Worm (Caenorhabditis elegans) whole organism, L2 larva: ENCODE data around the gene hsp-17.
A peak's percentile ranks its signal among the peaks of the same experiment; 100 is the strongest.

Experiments
- C34F6.9 ChIP-seq: fragments of 150-350 bp; optimal IDR thresholded peaks from 2 replicates; lab custom pipeline; 2014; ENCODE audit warnings: missing biosample characterization, missing genetic modification characterization
- F13H6.1 ChIP-seq: sonication (generic microtip); optimal IDR thresholded peaks from 2 replicates; lab custom pipeline; 2016; ENCODE audit warnings: missing genetic modification characterization, missing compliant biosample characterization
- ZK546.5 ChIP-seq: sonication (generic microtip); optimal IDR thresholded peaks from 2 replicates; lab custom pipeline; 2017; ENCODE audit warnings: missing biosample characterization, missing genetic modification characterization
- alr-1 ChIP-seq: fragments of 150-350 bp; optimal IDR thresholded peaks from 2 replicates; lab custom pipeline; 2014; ENCODE audit warnings: missing biosample characterization, missing genetic modification characterization
- aly-2 ChIP-seq: fragments of 150-350 bp; optimal IDR thresholded peaks from 2 replicates; lab custom pipeline; 2014; ENCODE audit warnings: missing biosample characterization, missing genetic modification characterization
- blmp-1 ChIP-seq: sonication (generic microtip); optimal IDR thresholded peaks from 2 replicates; lab custom pipeline; 2017; ENCODE audit warnings: missing genetic modification characterization, mild to moderate bottlenecking, missing compliant biosample characterization, antibody characterized with exemption, moderate library complexity; ENCODE audit not compliant: insufficient read depth
- elt-1 ChIP-seq: fragments of 150-350 bp; optimal IDR thresholded peaks from 2 replicates; lab custom pipeline; 2014; ENCODE audit warnings: missing biosample characterization, missing genetic modification characterization
- elt-3 ChIP-seq: sonication (generic microtip); optimal IDR thresholded peaks from 2 replicates; lab custom pipeline; 2017; ENCODE audit warnings: missing biosample characterization, missing genetic modification characterization
- fos-1 ChIP-seq: fragments of 150-350 bp; optimal IDR thresholded peaks from 2 replicates; lab custom pipeline; 2014; ENCODE audit warnings: missing biosample characterization, missing genetic modification characterization
- gmeb-1 ChIP-seq: fragments of 150-350 bp; optimal IDR thresholded peaks from 2 replicates; lab custom pipeline; 2014; ENCODE audit warnings: missing biosample characterization, missing genetic modification characterization
- lin-11 ChIP-seq: fragments of 150-350 bp; sonication (generic microtip); optimal IDR thresholded peaks from 2 replicates; lab custom pipeline; 2014; ENCODE audit warnings: missing biosample characterization, missing genetic modification characterization, inconsistent platforms, mixed read lengths
- lin-13 ChIP-seq: fragments of 150-350 bp; optimal IDR thresholded peaks from 2 replicates; lab custom pipeline; 2014; ENCODE audit warnings: missing biosample characterization, missing genetic modification reagents, missing genetic modification characterization
- lin-39 ChIP-seq: fragments of 150-350 bp; optimal IDR thresholded peaks from 2 replicates; lab custom pipeline; 2014; ENCODE audit warnings: missing biosample characterization, missing genetic modification reagents, missing genetic modification characterization
- mbf-1 ChIP-seq: sonication (generic microtip); optimal IDR thresholded peaks from 2 replicates; lab custom pipeline; 2017; ENCODE audit warnings: missing biosample characterization, missing genetic modification characterization
- mdl-1 ChIP-seq, 2 experiments: fragments of 150-350 bp in 1 of 2; sonication (generic microtip) in 1 of 2; optimal IDR thresholded peaks; 2 replicates each; lab custom pipeline; 2017; ENCODE audit warnings: missing biosample characterization in 2 of 2, missing genetic modification characterization in 2 of 2
- nhr-10 ChIP-seq: sonication (generic microtip); optimal IDR thresholded peaks from 2 replicates; lab custom pipeline; 2017; ENCODE audit warnings: missing biosample characterization, missing genetic modification characterization
- nhr-11 ChIP-seq: fragments of 150-350 bp; optimal IDR thresholded peaks from 2 replicates; lab custom pipeline; 2014; ENCODE audit warnings: missing biosample characterization, missing genetic modification characterization
- nhr-12 ChIP-seq: fragments of 150-350 bp; optimal IDR thresholded peaks from 2 replicates; lab custom pipeline; 2014; ENCODE audit warnings: missing biosample characterization, missing genetic modification characterization
- nhr-129 ChIP-seq: fragments of 150-350 bp; optimal IDR thresholded peaks from 2 replicates; lab custom pipeline; 2014; ENCODE audit warnings: missing biosample characterization, missing genetic modification characterization
- nhr-21 ChIP-seq: fragments of 150-350 bp; optimal IDR thresholded peaks from 2 replicates; lab custom pipeline; 2014; ENCODE audit warnings: missing biosample characterization, missing genetic modification characterization
- nhr-23 ChIP-seq: fragments of 150-350 bp; optimal IDR thresholded peaks from 2 replicates; lab custom pipeline; 2014; ENCODE audit warnings: missing biosample characterization, missing genetic modification reagents, missing genetic modification characterization
- nhr-237 ChIP-seq: fragments of 150-350 bp; optimal IDR thresholded peaks from 2 replicates; lab custom pipeline; 2014; ENCODE audit warnings: missing biosample characterization, missing genetic modification characterization
- nhr-25 ChIP-seq: fragments of 150-350 bp; sonication (generic microtip); optimal IDR thresholded peaks from 3 replicates; lab custom pipeline; 2014; ENCODE audit warnings: missing biosample characterization, missing genetic modification characterization
- peb-1 ChIP-seq: fragments of 150-350 bp; optimal IDR thresholded peaks from 2 replicates; lab custom pipeline; 2014; ENCODE audit warnings: missing biosample characterization, missing genetic modification characterization
- skn-1 ChIP-seq: sonication (generic microtip); optimal IDR thresholded peaks from 2 replicates; lab custom pipeline; 2017; ENCODE audit warnings: missing biosample characterization, missing genetic modification characterization
- sma-3 ChIP-seq: sonication (generic microtip); optimal IDR thresholded peaks from 2 replicates; lab custom pipeline; 2016; ENCODE audit warnings: missing genetic modification reagents, missing genetic modification characterization, missing compliant biosample characterization
- sma-9 ChIP-seq, 2 experiments: fragments of 150-350 bp in 1 of 2; sonication (generic microtip) in 1 of 2; optimal IDR thresholded peaks; 2 replicates each; lab custom pipeline; 2014 to 2016; ENCODE audit warnings: missing genetic modification characterization in 2 of 2, mild to moderate bottlenecking in 1 of 2, missing biosample characterization in 1 of 2, missing compliant biosample characterization in 1 of 2, missing genetic modification reagents in 1 of 2, moderate library complexity in 1 of 2
- snpc-4 ChIP-seq: fragments of 150-350 bp; optimal IDR thresholded peaks from 2 replicates; lab custom pipeline; 2014; ENCODE audit warnings: missing biosample characterization, missing genetic modification characterization
- unc-39 ChIP-seq: fragments of 150-350 bp; optimal IDR thresholded peaks from 2 replicates; lab custom pipeline; 2014; ENCODE audit warnings: missing biosample characterization, missing genetic modification characterization
- unc-55 ChIP-seq: fragments of 150-350 bp; sonication (generic microtip); optimal IDR thresholded peaks from 3 replicates; lab custom pipeline; 2014; ENCODE audit warnings: missing biosample characterization, missing genetic modification reagents, missing genetic modification characterization
- unc-62 ChIP-seq: fragments of 150-350 bp; optimal IDR thresholded peaks from 2 replicates; lab custom pipeline; 2014; ENCODE audit warnings: missing biosample characterization, missing genetic modification reagents, missing genetic modification characterization
- zag-1 ChIP-seq: fragments of 150-350 bp; optimal IDR thresholded peaks from 2 replicates; lab custom pipeline; 2014; ENCODE audit warnings: missing biosample characterization, missing genetic modification characterization
- ztf-11 ChIP-seq: sonication (generic microtip); optimal IDR thresholded peaks from 2 replicates; lab custom pipeline; 2017; ENCODE audit warnings: missing biosample characterization, missing genetic modification characterization
- ztf-4 ChIP-seq: fragments of 150-350 bp; optimal IDR thresholded peaks from 2 replicates; lab custom pipeline; 2014; ENCODE audit warnings: missing biosample characterization, missing genetic modification characterization

hsp-17 gene

DNA sequence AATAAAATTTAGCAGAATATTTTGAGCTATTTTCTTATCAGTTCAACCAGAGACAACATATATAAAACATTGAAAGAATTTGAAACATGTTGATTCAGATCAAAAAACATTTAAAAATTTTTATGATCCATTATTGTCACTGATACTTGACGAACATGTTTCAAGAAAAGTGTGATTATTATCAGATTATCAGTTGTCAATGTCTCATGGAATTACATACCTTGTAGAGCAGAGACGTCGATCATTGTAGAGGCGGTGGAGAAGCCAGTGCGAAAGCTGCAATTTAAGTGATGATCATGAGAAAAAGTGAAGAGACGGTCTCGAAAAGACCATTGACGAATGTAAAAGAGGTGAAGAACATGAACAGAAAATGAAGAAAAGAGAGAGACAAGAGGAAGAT lies 16.7 kb upstream of the hsp-17 start, which contains the start of gene F52E1.9:
F52E1.9 (minus strand) TSS at position 278 of the 400 bp plus-strand sequence.
- TF ChIP-seq mbf-1 (no peak), fos-1 (tag; lab: Kevin White, UChicago) (peak; percentile 60), peb-1 (no peak), alr-1 (no peak), sma-9 (GFP tag; optimal IDR thresholded peaks at IDR 0.05; lab: Kevin White, UChicago) (peak; percentile 17), sma-9 (tag; optimal IDR thresholded peaks at IDR 0.05; lab: Kevin White, UChicago) (no peak)

DNA sequence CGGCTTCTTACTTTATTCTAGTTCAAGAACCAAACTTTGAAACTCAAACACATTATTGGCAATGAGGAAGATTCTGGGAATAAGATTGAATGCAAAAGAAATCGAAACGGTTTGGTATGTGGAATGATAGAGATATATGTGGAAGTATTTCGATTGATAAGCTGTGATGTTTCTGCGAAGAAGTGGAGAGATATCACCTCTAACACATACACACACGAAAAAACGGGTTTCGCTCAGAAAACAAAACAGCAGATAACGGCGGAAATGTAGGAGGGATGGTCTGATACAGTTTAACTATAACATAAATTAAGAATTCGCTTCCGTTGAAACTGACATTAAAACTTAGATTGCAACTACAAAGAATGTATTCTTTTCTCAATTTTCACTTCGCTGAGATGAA lies 15.5 kb upstream of the hsp-17 start:
- TF ChIP-seq nhr-21 (tag; lab: Kevin White, UChicago): peak; percentile 20
- TF ChIP-seq ztf-4: no peak
- no peak for TF ChIP-seq unc-55 (GFP tag; lab: Kevin White, UChicago)
- no peak for TF ChIP-seq skn-1
- no peak for TF ChIP-seq nhr-12 (tag; lab: Kevin White, UChicago)

DNA sequence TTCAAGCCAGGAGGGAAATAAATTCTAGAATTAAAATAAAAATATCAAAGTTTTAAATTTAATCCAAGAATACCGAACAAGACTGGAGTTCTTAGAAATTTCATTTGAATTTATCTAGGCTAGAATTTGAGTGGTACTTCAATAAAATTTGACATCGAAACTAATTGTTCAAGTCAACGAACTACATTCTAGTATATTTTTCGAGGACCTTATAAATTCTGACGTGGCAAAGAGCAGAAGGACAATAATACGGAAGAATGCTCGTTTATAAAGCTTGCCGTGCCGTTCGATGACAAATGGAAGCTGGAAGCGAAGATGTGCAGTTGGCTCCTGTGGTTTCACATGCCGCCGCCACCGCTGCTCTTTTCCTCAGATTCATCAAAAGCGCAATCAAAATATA lies 15.1 kb upstream of the hsp-17 start:
- TF ChIP-seq nhr-129 (tag; lab: Kevin White, UChicago): no peak
- TF ChIP-seq unc-39 (tag; lab: Kevin White, UChicago): no peak
- TF ChIP-seq mdl-1 (tag; optimal IDR thresholded peaks at IDR 0.05; lab: Kevin White, UChicago): no peak
- TF ChIP-seq blmp-1: no peak
- no peak for TF ChIP-seq gmeb-1 (tag; lab: Kevin White, UChicago)
- TF ChIP-seq lin-11 (tag; lab: Kevin White, UChicago): no peak
- no peak for TF ChIP-seq nhr-10 (tag; lab: Kevin White, UChicago)
- TF ChIP-seq ZK546.5 (tag; lab: Kevin White, UChicago): no peak
- TF ChIP-seq nhr-23 (tag; lab: Kevin White, UChicago): no peak
- TF ChIP-seq C34F6.9 (tag; lab: Kevin White, UChicago): no peak
- TF ChIP-seq elt-3 (tag; lab: Kevin White, UChicago): no peak
- TF ChIP-seq, all 48 proteins: peak for 0

DNA sequence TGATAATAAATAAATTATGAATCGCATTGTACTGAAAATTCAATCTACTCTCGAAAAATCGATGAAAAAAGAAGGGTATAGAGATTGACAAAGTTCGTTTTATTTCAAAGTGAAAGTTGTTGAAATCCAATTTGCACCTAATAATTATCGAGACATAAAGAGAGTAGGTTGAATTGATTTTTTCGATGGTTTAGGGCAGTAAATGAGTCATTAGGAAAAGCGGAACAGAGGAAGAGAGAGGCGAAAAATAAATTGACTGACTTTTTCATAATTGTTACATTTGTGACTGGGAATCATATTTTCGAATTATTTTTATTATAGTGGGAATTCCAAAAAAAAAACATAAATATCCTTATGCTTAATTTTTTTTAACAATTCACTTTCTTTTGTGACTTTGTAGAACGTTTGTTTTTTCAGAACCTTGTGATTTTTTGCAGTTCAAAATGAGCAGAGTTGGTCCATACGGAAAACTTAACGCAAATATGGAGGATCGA lies 8.7 kb upstream of the hsp-17 start, which contains the start of the genes pho-6 and F52E1.3:
pho-6 (minus strand) TSS at position 101 of the 494 bp plus-strand sequence.
F52E1.3 (plus strand) TSS at position 444 of the 494 bp plus-strand sequence.
- TF ChIP-seq zag-1 (tag; lab: Kevin White, UChicago) (no peak), unc-39 (tag; lab: Kevin White, UChicago) (no peak), nhr-23 (tag; lab: Kevin White, UChicago) (no peak), peb-1 (no peak), aly-2 (tag; lab: Kevin White, UChicago) (no peak), ztf-11 (no peak), sma-3 (GFP tag; lab: Kevin White, UChicago) (no peak), ZK546.5 (tag; lab: Kevin White, UChicago) (no peak), nhr-25 (tag; lab: Kevin White, UChicago) (no peak), lin-39 (tag; lab: Kevin White, UChicago) (no peak), unc-55 (GFP tag; lab: Kevin White, UChicago) (no peak), F13H6.1 (tag; lab: Kevin White, UChicago) (no peak), snpc-4 (tag; lab: Kevin White, UChicago) (no peak)

DNA sequence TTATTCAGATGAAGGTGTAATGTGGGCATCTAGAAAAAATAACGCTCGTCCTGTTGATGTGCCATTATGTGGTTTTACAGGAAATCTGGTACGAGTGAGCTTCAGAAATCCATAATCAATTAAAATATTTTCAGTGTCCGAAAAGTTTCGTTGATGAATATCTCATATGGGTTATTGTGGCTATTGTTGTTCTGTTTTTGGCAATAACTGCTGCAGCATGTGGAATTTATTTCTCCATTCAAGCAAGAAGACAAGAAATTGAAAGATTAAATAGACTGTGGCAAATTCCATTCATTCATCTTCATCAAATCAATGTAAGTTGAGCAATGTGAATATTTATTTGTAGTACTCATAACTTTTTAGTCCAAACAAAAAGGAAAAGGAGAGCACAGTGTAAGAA lies 3.6 kb upstream of the hsp-17 start:
- TF ChIP-seq ztf-4: no peak

DNA sequence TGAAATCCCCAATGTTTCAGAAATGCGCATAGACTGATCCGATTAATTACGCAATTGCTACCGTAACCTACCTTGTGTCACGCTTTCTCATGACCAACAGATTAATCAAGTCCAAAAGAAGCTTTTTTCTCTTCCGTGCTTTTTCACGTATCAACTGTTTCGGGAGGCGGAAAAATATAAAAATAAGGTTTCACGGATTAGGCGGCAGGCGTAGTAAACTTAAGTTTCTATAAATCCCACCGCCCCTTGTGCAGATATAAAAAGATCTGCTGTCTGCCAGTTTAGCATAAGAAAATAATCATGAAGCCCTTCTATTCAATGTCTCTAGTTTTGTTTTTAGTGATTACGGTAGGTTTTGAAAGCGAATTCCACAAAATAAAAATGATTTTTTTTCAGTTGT lies 1.3 kb upstream of the hsp-17 start, which contains the start of gene gcy-7:
gcy-7 (plus strand) TSS at position 301 of the 400 bp plus-strand sequence.
- TF ChIP-seq mbf-1 (no peak), alr-1 (no peak), unc-39 (tag; lab: Kevin White, UChicago) (no peak), unc-62 (no peak), nhr-11 (tag; lab: Kevin White, UChicago) (no peak), nhr-23 (tag; lab: Kevin White, UChicago) (no peak), snpc-4 (tag; lab: Kevin White, UChicago) (no peak), gmeb-1 (tag; lab: Kevin White, UChicago) (no peak), elt-1 (tag; lab: Kevin White, UChicago) (no peak), lin-13 (GFP tag; lab: Kevin White, UChicago) (no peak), fos-1 (tag; lab: Kevin White, UChicago) (no peak), elt-3 (tag; lab: Kevin White, UChicago) (no peak), nhr-237 (tag; lab: Kevin White, UChicago) (no peak), zag-1 (tag; lab: Kevin White, UChicago) (no peak)
- TF ChIP-seq, all 48 proteins: peak for 0
